Worm (Caenorhabditis elegans) whole organism, late embryonic: ENCODE results near the gene F47B8.2.

Experiments
- C08G9.2 ChIP-seq: sonication (generic microtip); optimal IDR thresholded peaks from 2 replicates; lab custom pipeline; 2016; ENCODE audit warnings: mild to moderate bottlenecking, missing genetic modification characterization, moderate library complexity, missing compliant biosample characterization
- C38D4.7 ChIP-seq: fragments of 200-800 bp; sonication (Bioruptor generic); optimal IDR thresholded peaks from 2 replicates; lab custom pipeline; 2018; ENCODE audit warnings: mild to moderate bottlenecking, missing genetic modification characterization, moderate library complexity, missing compliant biosample characterization
- F13H6.1 ChIP-seq: sonication (generic microtip); optimal IDR thresholded peaks from 2 replicates; lab custom pipeline; 2016; ENCODE audit warnings: missing genetic modification characterization, missing compliant biosample characterization
- K02D7.2 ChIP-seq: sonication (generic microtip); optimal IDR thresholded peaks from 2 replicates; lab custom pipeline; 2017; ENCODE audit warnings: mild to moderate bottlenecking, missing genetic modification characterization, missing compliant biosample characterization
- ahr-1 ChIP-seq: sonication (generic microtip); optimal IDR thresholded peaks from 2 replicates; lab custom pipeline; 2016; ENCODE audit warnings: missing genetic modification characterization, missing compliant biosample characterization
- ama-1 ChIP-seq: fragments of 150-350 bp; optimal IDR thresholded peaks from 2 replicates; lab custom pipeline; 2014
- ceh-14 ChIP-seq: sonication (generic microtip); optimal IDR thresholded peaks from 2 replicates; lab custom pipeline; 2016; ENCODE audit warnings: missing genotype, missing genetic modification characterization, missing compliant biosample characterization
- ceh-22 ChIP-seq: sonication (generic microtip); optimal IDR thresholded peaks from 2 replicates; lab custom pipeline; 2017; ENCODE audit warnings: missing biosample characterization, missing genetic modification characterization
- ceh-30 ChIP-seq: fragments of 150-350 bp; optimal IDR thresholded peaks from 2 replicates; lab custom pipeline; 2014; ENCODE audit warnings: missing biosample characterization, missing genetic modification characterization
- ceh-6 ChIP-seq: fragments of 200-800 bp; sonication (Bioruptor generic); optimal IDR thresholded peaks from 2 replicates; lab custom pipeline; 2018; ENCODE audit warnings: mild to moderate bottlenecking, missing genetic modification characterization, missing compliant biosample characterization
- che-1 ChIP-seq: sonication (generic microtip); optimal IDR thresholded peaks from 2 replicates; lab custom pipeline; 2016; ENCODE audit warnings: mild to moderate bottlenecking, missing genetic modification characterization, missing compliant biosample characterization
- dmd-4 ChIP-seq: sonication (generic microtip); optimal IDR thresholded peaks from 2 replicates; lab custom pipeline; 2016; ENCODE audit warnings: borderline replicate concordance, missing genetic modification characterization, missing compliant biosample characterization
- dve-1 ChIP-seq: sonication (generic microtip); optimal IDR thresholded peaks from 2 replicates; lab custom pipeline; 2017; ENCODE audit warnings: antibody characterized with exemption, mild to moderate bottlenecking, missing genetic modification characterization, missing compliant biosample characterization
- elt-2 ChIP-seq: sonication (generic microtip); optimal IDR thresholded peaks from 2 replicates; lab custom pipeline; 2016; ENCODE audit warnings: missing genetic modification reagents, missing genetic modification characterization, missing compliant biosample characterization
- elt-4 ChIP-seq: sonication (generic microtip); optimal IDR thresholded peaks from 2 replicates; lab custom pipeline; 2016; ENCODE audit warnings: missing genetic modification characterization, missing compliant biosample characterization
- eyg-1 ChIP-seq: sonication (generic microtip); optimal IDR thresholded peaks from 2 replicates; lab custom pipeline; 2016; ENCODE audit warnings: missing genotype, missing genetic modification characterization, missing compliant biosample characterization
- fkh-6 ChIP-seq: sonication (generic microtip); optimal IDR thresholded peaks from 2 replicates; lab custom pipeline; 2016; ENCODE audit warnings: missing genetic modification characterization, missing compliant biosample characterization
- hlh-30 ChIP-seq: sonication (generic microtip); optimal IDR thresholded peaks from 2 replicates; lab custom pipeline; 2017; ENCODE audit warnings: antibody characterized with exemption, missing genetic modification characterization, missing compliant biosample characterization; ENCODE audit not compliant: insufficient read depth
- lim-6 ChIP-seq: sonication (generic microtip); optimal IDR thresholded peaks from 2 replicates; lab custom pipeline; 2016; ENCODE audit warnings: missing genetic modification characterization, missing compliant biosample characterization
- madf-2 ChIP-seq: sonication (generic microtip); optimal IDR thresholded peaks from 2 replicates; lab custom pipeline; 2017; ENCODE audit warnings: missing genetic modification characterization, missing compliant biosample characterization
- mec-3 ChIP-seq: sonication (generic microtip); optimal IDR thresholded peaks from 2 replicates; lab custom pipeline; 2016; ENCODE audit warnings: borderline replicate concordance, missing genetic modification characterization, missing compliant biosample characterization
- nfya-1 ChIP-seq: sonication (generic microtip); optimal IDR thresholded peaks from 2 replicates; lab custom pipeline; 2017; ENCODE audit warnings: missing genetic modification characterization, mild to moderate bottlenecking, missing compliant biosample characterization, antibody characterized with exemption, moderate library complexity
- nhr-11 ChIP-seq: fragments of 150-350 bp; optimal IDR thresholded peaks from 2 replicates; lab custom pipeline; 2014; ENCODE audit warnings: missing biosample characterization, missing genetic modification characterization
- nhr-232 ChIP-seq: sonication (generic microtip); optimal IDR thresholded peaks from 2 replicates; lab custom pipeline; 2016; ENCODE audit warnings: missing genetic modification characterization, missing compliant biosample characterization
- npax-4 ChIP-seq: sonication (generic microtip); optimal IDR thresholded peaks from 2 replicates; lab custom pipeline; 2016; ENCODE audit warnings: missing genetic modification characterization, missing compliant biosample characterization
- pag-3 ChIP-seq: sonication (generic microtip); optimal IDR thresholded peaks from 2 replicates; lab custom pipeline; 2016; ENCODE audit warnings: missing compliant biosample characterization, missing genetic modification characterization, borderline replicate concordance
- pqm-1 ChIP-seq: sonication (generic microtip); optimal IDR thresholded peaks from 2 replicates; lab custom pipeline; 2016; ENCODE audit warnings: missing genetic modification characterization, missing compliant biosample characterization
- pros-1 ChIP-seq: fragments of 150-350 bp; optimal IDR thresholded peaks from 2 replicates; lab custom pipeline; 2014; ENCODE audit warnings: missing biosample characterization, missing genetic modification reagents, missing genetic modification characterization
- ref-2 ChIP-seq: sonication (generic microtip); optimal IDR thresholded peaks from 2 replicates; lab custom pipeline; 2016; ENCODE audit warnings: missing genetic modification characterization, missing compliant biosample characterization
- sdc-2 ChIP-seq: sonication (generic microtip); optimal IDR thresholded peaks from 2 replicates; lab custom pipeline; 2016; ENCODE audit warnings: missing genotype, missing genetic modification characterization, missing compliant biosample characterization
- sox-4 ChIP-seq: sonication (generic microtip); optimal IDR thresholded peaks from 2 replicates; lab custom pipeline; 2017; ENCODE audit warnings: mild to moderate bottlenecking, missing genetic modification characterization, inconsistent platforms, missing compliant biosample characterization
- tbx-2 ChIP-seq: sonication (generic microtip); optimal IDR thresholded peaks from 2 replicates; lab custom pipeline; 2016; ENCODE audit warnings: missing genetic modification characterization, missing compliant biosample characterization
- tbx-7 ChIP-seq: sonication (generic microtip); optimal IDR thresholded peaks from 2 replicates; lab custom pipeline; 2016; ENCODE audit warnings: missing genotype, missing genetic modification characterization, missing compliant biosample characterization
- ttx-3 ChIP-seq: sonication (generic microtip); optimal IDR thresholded peaks from 2 replicates; lab custom pipeline; 2016; ENCODE audit warnings: missing genetic modification reagents, missing genetic modification characterization, missing compliant biosample characterization
- unc-42 ChIP-seq: sonication (generic microtip); optimal IDR thresholded peaks from 2 replicates; lab custom pipeline; 2016; ENCODE audit warnings: missing genotype, missing genetic modification characterization, missing compliant biosample characterization
- unc-55 ChIP-seq: sonication (generic microtip); optimal IDR thresholded peaks from 2 replicates; lab custom pipeline; 2017; ENCODE audit warnings: missing biosample characterization, missing genetic modification reagents, missing genetic modification characterization
- zip-5 ChIP-seq: sonication (generic microtip); optimal IDR thresholded peaks from 2 replicates; lab custom pipeline; 2016; ENCODE audit warnings: missing genetic modification characterization, missing compliant biosample characterization

Gene F47B8.2

ce11 chrV:14333116-14333515, 16.7 kb upstream of the F47B8.2 start, which contains the start of gene srm-4:
srm-4 (plus strand) TSS chrV:14333416.
- TF ChIP-seq unc-55 (GFP tag; lab: Kevin White, UChicago) (no peak), ceh-14 (no peak), ahr-1 (no peak), ceh-22 (tag; lab: Kevin White, UChicago) (no peak), elt-4 (no peak), elt-2 (tag; lab: Kevin White, UChicago) (no peak), pag-3 (tag; lab: Kevin White, UChicago) (no peak), C38D4.7 (GFP tag; lab: Kevin White, UChicago) (no peak), nfya-1 (no peak), C08G9.2 (no peak), sox-4 (tag; lab: Kevin White, UChicago) (no peak), dmd-4 (tag; lab: Kevin White, UChicago) (no peak)

ce11 chrV:14331477-14331876, 15.1 kb upstream of the F47B8.2 start, which contains the start of gene F47B8.8:
F47B8.8 (plus strand) TSS chrV:14331733.
- TF ChIP-seq sdc-2 (tag; lab: Kevin White, UChicago), result no peak
- TF ChIP-seq pros-1 (tag; lab: Kevin White, UChicago), result no peak
- no peak for TF ChIP-seq ceh-6 (GFP tag; lab: Kevin White, UChicago)
- TF ChIP-seq ceh-14, result no peak
- TF ChIP-seq nhr-232 (tag; lab: Kevin White, UChicago), result no peak
- no peak for TF ChIP-seq lim-6 (tag; lab: Kevin White, UChicago)
- no peak for TF ChIP-seq ceh-30 (tag; lab: Kevin White, UChicago)
- TF ChIP-seq dve-1, result no peak
- TF ChIP-seq sox-4 (tag; lab: Kevin White, UChicago), result no peak
- no peak for TF ChIP-seq hlh-30 (tag; lab: Kevin White, UChicago)

- TF ChIP-seq ceh-22 (tag; lab: Kevin White, UChicago), result no peak
- no peak for TF ChIP-seq K02D7.2
- TF ChIP-seq unc-42 (tag; lab: Kevin White, UChicago), result no peak
- TF ChIP-seq npax-4 (tag; lab: Kevin White, UChicago), result no peak
- no peak for TF ChIP-seq zip-5 (tag; lab: Kevin White, UChicago)
- no peak for TF ChIP-seq pag-3 (tag; lab: Kevin White, UChicago)
- TF ChIP-seq mec-3, result no peak
- TF ChIP-seq che-1, result no peak
- TF ChIP-seq ttx-3 (tag; lab: Kevin White, UChicago), result no peak
- no peak for TF ChIP-seq tbx-7
- no peak for TF ChIP-seq eyg-1 (tag; lab: Kevin White, UChicago)
- TF ChIP-seq ref-2 (tag; lab: Kevin White, UChicago), result no peak
Observed at ce11 chrV:14328806-14329205, 12.4 kb upstream of the F47B8.2 start, which contains the start of gene pepm-1. pepm-1 (plus strand) TSS chrV:14329106.

- TF ChIP-seq dmd-4 (tag; lab: Kevin White, UChicago) (no peak), F13H6.1 (tag; lab: Kevin White, UChicago) (no peak), nhr-11 (tag; lab: Kevin White, UChicago) (no peak), pqm-1 (tag; lab: Kevin White, UChicago) (no peak), ceh-14 (no peak), elt-4 (no peak), fkh-6 (no peak), ceh-22 (tag; lab: Kevin White, UChicago) (no peak), ama-1 (lab: Kevin White, UChicago) (no peak), tbx-2 (tag; lab: Kevin White, UChicago) (no peak), madf-2 (tag; lab: Kevin White, UChicago) (no peak), pros-1 (tag; lab: Kevin White, UChicago) (no peak), unc-55 (GFP tag; lab: Kevin White, UChicago) (no peak), zip-5 (tag; lab: Kevin White, UChicago) (no peak), ref-2 (tag; lab: Kevin White, UChicago) (no peak)
Observed at ce11 chrV:14327776-14328175, 11.4 kb upstream of the F47B8.2 start, which contains the start of gene F47B8.5. F47B8.5 (minus strand) TSS chrV:14327876.
